Worm (Caenorhabditis elegans): ENCODE measurements around the gene rif-1.1.
A peak's percentile ranks its signal among the peaks of the same experiment; 100 is the strongest.

The rif-1.1 gene

ce11 chrIV:17461222-17461707, at the start of gene rif-1.1:
Gene rif-1.1, minus strand, starts transcription at chrIV:17461272.
- TF ChIP-seq snu-23 (GFP tag; optimal IDR thresholded peaks at IDR 0.05) = peak; percentile 59
- TF ChIP-seq nhr-20 (tag; optimal IDR thresholded peaks at IDR 0.05) = peak; percentile 44
- TF ChIP-seq lin-13 (GFP tag; optimal IDR thresholded peaks at IDR 0.05) = no peak
- peak; percentile 33 for TF ChIP-seq fkh-8 (tag; optimal IDR thresholded peaks at IDR 0.05)
- TF ChIP-seq C16A3.4 (tag; optimal IDR thresholded peaks at IDR 0.05) = peak; percentile 70
- no peak for TF ChIP-seq nhr-76 (tag; optimal IDR thresholded peaks at IDR 0.05)
- peak in 1 of 3 experiments; percentile 57 for TF ChIP-seq ceh-82 (tag; optimal IDR thresholded peaks at IDR 0.05)
- no peak for TF ChIP-seq Y116A8C.19 (tag; optimal IDR thresholded peaks at IDR 0.05; ENCODE audit: borderline replicate concordance)
- no peak for TF ChIP-seq alr-1 (tag; optimal IDR thresholded peaks at IDR 0.05; ENCODE audit: borderline replicate concordance)
- TF ChIP-seq nhr-12 (tag; optimal IDR thresholded peaks at IDR 0.05) = no peak
- TF ChIP-seq hpl-2 (GFP tag; optimal IDR thresholded peaks at IDR 0.05) = peak; percentile 6
- no peak for TF ChIP-seq lin-39 (tag; optimal IDR thresholded peaks at IDR 0.05)
- no peak for TF ChIP-seq tlp-1 (tag; optimal IDR thresholded peaks at IDR 0.05)
- no peak for TF ChIP-seq mef-2 (tag; optimal IDR thresholded peaks at IDR 0.05)
- peak; percentile 48 for TF ChIP-seq swsn-7 (tag; optimal IDR thresholded peaks at IDR 0.05)
- TF ChIP-seq jun-1 (tag; optimal IDR thresholded peaks at IDR 0.05) = no peak
- TF ChIP-seq dpl-1 (GFP tag; optimal IDR thresholded peaks at IDR 0.05) = peak; percentile 91 to 94 (median 92)
- peak; percentile 52 for TF ChIP-seq skn-1 (tag; optimal IDR thresholded peaks at IDR 0.05)
- no peak for TF ChIP-seq sup-37 (GFP tag; optimal IDR thresholded peaks at IDR 0.05)
- TF ChIP-seq lsy-2 (tag; optimal IDR thresholded peaks at IDR 0.05) = peak; percentile 57 to 95
- peak; percentile 22 for TF ChIP-seq dsc-1 (tag; optimal IDR thresholded peaks at IDR 0.05)
- no peak for TF ChIP-seq sox-4 (tag; optimal IDR thresholded peaks at IDR 0.05)
- TF ChIP-seq hlh-17 (GFP tag; optimal IDR thresholded peaks at IDR 0.05; ENCODE audit: borderline replicate concordance) = no peak
- peak; percentile 41 for TF ChIP-seq nhr-77 (tag; optimal IDR thresholded peaks at IDR 0.05)
- TF ChIP-seq nhr-47 (tag; optimal IDR thresholded peaks at IDR 0.05) = peak; percentile 56
- no peak for TF ChIP-seq elt-3 (tag; optimal IDR thresholded peaks at IDR 0.05)
- TF ChIP-seq blmp-1 (tag; optimal IDR thresholded peaks at IDR 0.05) = peak; percentile 42
- TF ChIP-seq unc-86 (tag; optimal IDR thresholded peaks at IDR 0.05) = no peak
- TF ChIP-seq unc-130 (tag; optimal IDR thresholded peaks at IDR 0.05) = peak; percentile 4
- no peak for TF ChIP-seq isw-1 (GFP tag; IDR thresholded peaks at IDR 0.05)
- no peak for TF ChIP-seq nhr-28 (tag; optimal IDR thresholded peaks at IDR 0.05)
- peak; percentile 19 for TF ChIP-seq fos-1 (tag; optimal IDR thresholded peaks at IDR 0.05)
- peak; percentile 30 for TF ChIP-seq nhr-90 (tag; optimal IDR thresholded peaks at IDR 0.05; ENCODE audit: poor library complexity)
- peak; percentile 54 for TF ChIP-seq rnt-1 (tag; optimal IDR thresholded peaks at IDR 0.05)
- TF ChIP-seq F16B12.6 (tag; optimal IDR thresholded peaks at IDR 0.05) = peak; percentile 89
- TF ChIP-seq xbp-1 (tag; optimal IDR thresholded peaks at IDR 0.05) = peak; percentile 17
- TF ChIP-seq unc-30 (tag; optimal IDR thresholded peaks at IDR 0.05) = no peak
- peak; percentile 91 to 97 for TF ChIP-seq lin-35 (GFP tag; optimal IDR thresholded peaks at IDR 0.05)
- no peak for TF ChIP-seq nhr-71 (tag; optimal IDR thresholded peaks at IDR 0.05)
- TF ChIP-seq tbx-2 (tag; optimal IDR thresholded peaks at IDR 0.05) = peak; percentile 36
- TF ChIP-seq efl-1 (optimal IDR thresholded peaks at IDR 0.05) = peak; percentile 93 to 94
- peak; percentile 93 to 99 for TF ChIP-seq efl-1 (GFP tag; optimal IDR thresholded peaks at IDR 0.05 in 1 of 2)
- no peak for TF ChIP-seq hlh-4 (tag; optimal IDR thresholded peaks at IDR 0.05)
- TF ChIP-seq nhr-85 (tag) = peak; percentile 5
- no peak for TF ChIP-seq efl-3 (GFP tag; optimal IDR thresholded peaks at IDR 0.05)
- TF ChIP-seq snpc-4 (tag; optimal IDR thresholded peaks at IDR 0.05) = no peak
- no peak for TF ChIP-seq mep-1 (tag; optimal IDR thresholded peaks at IDR 0.05)
